Worm (Caenorhabditis elegans) whole organism, L3 larva: ENCODE results near the gene F28H6.8.

ENCODE experiments used
- ZK546.5 ChIP-seq: sonication (generic microtip); optimal IDR thresholded peaks from 2 replicates; lab custom pipeline; 2017; ENCODE audit warnings: missing biosample characterization, missing genetic modification characterization
- nfya-1 ChIP-seq: sonication (generic microtip); optimal IDR thresholded peaks from 2 replicates; lab custom pipeline; 2017; ENCODE audit warnings: missing genetic modification characterization, mild to moderate bottlenecking, missing compliant biosample characterization, antibody characterized with exemption, moderate library complexity; ENCODE audit not compliant: insufficient read depth
- nhr-12 ChIP-seq: fragments of 150-350 bp; optimal IDR thresholded peaks from 2 replicates; lab custom pipeline; 2014; ENCODE audit warnings: missing biosample characterization, missing genetic modification characterization
- nhr-237 ChIP-seq: fragments of 150-350 bp; optimal IDR thresholded peaks from 2 replicates; lab custom pipeline; 2014; ENCODE audit warnings: missing biosample characterization, missing genetic modification characterization
- unc-62 ChIP-seq: fragments of 150-350 bp; sonication (generic microtip); optimal IDR thresholded peaks from 4 replicates; lab custom pipeline; 2014; ENCODE audit warnings: missing biosample characterization, missing genetic modification reagents, missing genetic modification characterization

ce11 chrX:14090089-14090488 is 44.1 kb downstream of the F28H6.8 start, which contains the start of gene dsl-4:
- TF ChIP-seq ZK546.5 (tag; lab: Kevin White, UChicago) (no peak), nhr-237 (tag; lab: Kevin White, UChicago) (no peak), unc-62 (no peak), nfya-1 (tag; lab: Kevin White, UChicago) (no peak), nhr-12 (tag; lab: Kevin White, UChicago) (no peak)
